Worm (Caenorhabditis elegans) whole organism, mixed stage, embryonic: ENCODE results near the gene srsx-8.

Experiments used
- elt-3 ChIP-seq: fragments of 150-350 bp; optimal IDR thresholded peaks from 2 replicates; lab custom pipeline; 2014; ENCODE audit warnings: missing biosample characterization, missing genetic modification characterization
- hlh-1 ChIP-seq: fragments of 150-350 bp; optimal IDR thresholded peaks from 2 replicates; lab custom pipeline; 2014; ENCODE audit warnings: missing biosample characterization, missing genetic modification reagents, missing genetic modification characterization
- lin-13 ChIP-seq: fragments of 150-350 bp; optimal IDR thresholded peaks from 2 replicates; lab custom pipeline; 2014; ENCODE audit warnings: missing biosample characterization, missing genetic modification characterization
- mab-5 ChIP-seq: fragments of 150-350 bp; optimal IDR thresholded peaks from 2 replicates; lab custom pipeline; 2014; ENCODE audit warnings: missing biosample characterization, missing genetic modification characterization
- mep-1 ChIP-seq: fragments of 150-350 bp; optimal IDR thresholded peaks from 2 replicates; lab custom pipeline; 2017; ENCODE audit warnings: missing biosample characterization, missing genetic modification reagents, missing genetic modification characterization, inconsistent platforms
- mls-2 ChIP-seq: sonication (generic microtip); optimal IDR thresholded peaks from 2 replicates; lab custom pipeline; 2016; ENCODE audit warnings: mild to moderate bottlenecking, missing genetic modification characterization, moderate library complexity, missing compliant biosample characterization
- nhr-2 ChIP-seq: fragments of 150-350 bp; optimal IDR thresholded peaks from 2 replicates; lab custom pipeline; 2014; ENCODE audit warnings: missing biosample characterization, missing genetic modification characterization
- nhr-237 ChIP-seq: fragments of 150-350 bp; optimal IDR thresholded peaks from 2 replicates; lab custom pipeline; 2014; ENCODE audit warnings: missing biosample characterization, missing genetic modification characterization
- nhr-28 ChIP-seq: fragments of 150-350 bp; optimal IDR thresholded peaks from 2 replicates; lab custom pipeline; 2014; ENCODE audit warnings: missing biosample characterization, missing genetic modification characterization
- nhr-76 ChIP-seq: sonication (generic microtip); optimal IDR thresholded peaks from 2 replicates; lab custom pipeline; 2017; ENCODE audit warnings: missing biosample characterization, missing genetic modification characterization
- snpc-4 ChIP-seq: fragments of 150-350 bp; optimal IDR thresholded peaks from 2 replicates; lab custom pipeline; 2014; ENCODE audit warnings: missing biosample characterization, missing genetic modification characterization
- unc-120 ChIP-seq: sonication (generic microtip); optimal IDR thresholded peaks from 2 replicates; lab custom pipeline; 2017; ENCODE audit warnings: missing genetic modification characterization, missing compliant biosample characterization; ENCODE audit not compliant: poor library complexity, severe bottlenecking
- unc-62 ChIP-seq: fragments of 150-350 bp; optimal IDR thresholded peaks from 2 replicates; lab custom pipeline; 2014; ENCODE audit warnings: missing biosample characterization, missing genetic modification reagents, missing genetic modification characterization
- ztf-11 ChIP-seq: fragments of 150-350 bp; optimal IDR thresholded peaks from 2 replicates; lab custom pipeline; 2014; ENCODE audit warnings: missing biosample characterization, missing genetic modification characterization

DNA sequence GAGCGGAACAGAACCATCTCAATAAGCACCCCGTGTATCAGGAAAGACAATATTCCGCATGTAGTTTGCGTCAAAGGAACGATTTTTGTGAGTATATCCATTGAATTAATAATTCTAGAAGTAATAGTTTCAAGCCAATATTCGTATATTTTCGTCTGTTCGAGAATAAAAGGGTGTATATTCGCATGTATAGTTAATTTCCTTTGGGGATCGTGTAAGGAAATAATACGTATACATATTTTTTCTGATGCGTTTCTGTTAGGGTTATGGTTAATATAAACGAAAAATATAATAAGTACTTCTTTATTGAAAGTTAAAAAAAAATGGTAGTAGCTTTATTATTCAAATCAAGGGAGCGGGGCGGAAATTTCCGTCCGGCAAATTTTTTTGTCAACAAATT, 24.9 kb downstream of the srsx-8 start, which contains the start of gene str-236:
- no peak for TF ChIP-seq lin-13 (tag; lab: Kevin White, UChicago)
- no peak for TF ChIP-seq nhr-237 (tag; lab: Kevin White, UChicago)
- no peak for TF ChIP-seq ztf-11
- no peak for TF ChIP-seq mep-1 (tag; lab: Kevin White, UChicago)
- no peak for TF ChIP-seq unc-62
- TF ChIP-seq mab-5 (tag; lab: Kevin White, UChicago), result no peak
- no peak for TF ChIP-seq nhr-76
- no peak for TF ChIP-seq snpc-4 (tag; lab: Kevin White, UChicago)
- no peak for TF ChIP-seq nhr-28 (tag; lab: Kevin White, UChicago)
- TF ChIP-seq mls-2 (tag; lab: Kevin White, UChicago), result no peak
- TF ChIP-seq elt-3 (tag; lab: Kevin White, UChicago), result no peak
- no peak for TF ChIP-seq hlh-1 (tag; lab: Kevin White, UChicago)
- no peak for TF ChIP-seq nhr-2 (tag; lab: Kevin White, UChicago)
- no peak for TF ChIP-seq unc-120 (tag; lab: Kevin White, UChicago)
